Fruit fly (Drosophila melanogaster) whole organism, embryonic: ENCODE measurements around the gene CG8066.
A peak's percentile ranks its signal among the peaks of the same experiment; 100 is the strongest.

ENCODE experiments used
- Aef1 ChIP-seq: fragments of 200-800 bp; sonication (Bioruptor generic); IDR thresholded peaks from 3 replicates; pipeline ENCODE4 v1.3.6; 2022; ENCODE audit warnings: missing biosample characterization, missing genetic modification characterization
- Antp ChIP-seq: fragments of 200-800 bp; sonication (Bioruptor generic); optimal IDR thresholded peaks from 3 replicates; lab custom pipeline; 2016; ENCODE audit warnings: missing biosample characterization, missing genetic modification characterization
- BtbVII ChIP-seq: fragments of 200-800 bp; sonication (Bioruptor generic); optimal IDR thresholded peaks from 3 replicates; lab custom pipeline; 2017; ENCODE audit warnings: missing biosample characterization, mild to moderate bottlenecking, missing genetic modification characterization
- CG10565 ChIP-seq: fragments of 200-800 bp; sonication (Bioruptor generic); optimal IDR thresholded peaks from 3 replicates; lab custom pipeline; 2016; ENCODE audit warnings: missing biosample characterization, mild to moderate bottlenecking, missing genetic modification characterization
- CG12659 ChIP-seq: fragments of 200-800 bp; sonication (Bioruptor generic); optimal IDR thresholded peaks from 3 replicates; lab custom pipeline; 2017; ENCODE audit warnings: mild to moderate bottlenecking, missing biosample characterization, missing genetic modification reagents, missing genetic modification characterization
- CG13287 ChIP-seq: fragments of 200-800 bp; sonication (Bioruptor generic); IDR thresholded peaks from 2 replicates; pipeline ENCODE4 v1.3.6; 2022; ENCODE audit warnings: missing biosample characterization, missing genetic modification characterization; ENCODE audit not compliant: partially characterized antibody
- CG15514 ChIP-seq: fragments of 200-800 bp; sonication (Bioruptor generic); optimal IDR thresholded peaks from 3 replicates; lab custom pipeline; 2017; ENCODE audit warnings: missing biosample characterization, missing genetic modification characterization, mild to moderate bottlenecking, moderate library complexity, missing genetic modification reagents
- CG16815 ChIP-seq: fragments of 200-800 bp; sonication (Bioruptor generic); optimal IDR thresholded peaks from 3 replicates; lab custom pipeline; 2017; ENCODE audit warnings: missing biosample characterization, mild to moderate bottlenecking, missing genetic modification characterization
- CG17328 ChIP-seq: fragments of 200-800 bp; sonication (Bioruptor generic); IDR thresholded peaks from 2 replicates; pipeline ENCODE4 v1.3.6; 2022; ENCODE audit warnings: missing biosample characterization, missing genetic modification characterization
- CG2120 ChIP-seq: fragments of 200-800 bp; sonication (Bioruptor generic); optimal IDR thresholded peaks from 3 replicates; lab custom pipeline; 2016; ENCODE audit warnings: missing biosample characterization, missing genetic modification characterization
- CG2875 ChIP-seq: fragments of 200-800 bp; sonication (Bioruptor generic); optimal IDR thresholded peaks from 2 replicates; lab custom pipeline; 2017; ENCODE audit warnings: missing biosample characterization, mild to moderate bottlenecking, missing genetic modification characterization, missing genetic modification reagents
- CG2889 ChIP-seq: fragments of 200-800 bp; sonication (Bioruptor generic); IDR thresholded peaks from 3 replicates; pipeline ENCODE4 v1.3.6; 2022; ENCODE audit warnings: missing biosample characterization, missing genetic modification characterization
- CG33213 ChIP-seq: fragments of 200-800 bp; sonication (Bioruptor generic); optimal IDR thresholded peaks from 3 replicates; lab custom pipeline; 2016; ENCODE audit warnings: missing biosample characterization, missing genetic modification characterization
- CG34224 ChIP-seq: fragments of 200-800 bp; sonication (Bioruptor generic); IDR thresholded peaks from 3 replicates; pipeline ENCODE4 v1.3.6; 2022; ENCODE audit warnings: missing biosample characterization, missing genetic modification characterization; ENCODE audit not compliant: partially characterized antibody
- CG3847 ChIP-seq: fragments of 200-800 bp; sonication (Bioruptor generic); IDR thresholded peaks from 2 replicates; pipeline ENCODE4 v1.3.6; 2022; ENCODE audit warnings: missing biosample characterization, missing genetic modification characterization
- CG42726 ChIP-seq: fragments of 200-800 bp; sonication (Bioruptor generic); IDR thresholded peaks from 2 replicates; pipeline ENCODE4 v1.3.6; 2022; ENCODE audit warnings: missing biosample characterization, missing genetic modification characterization; ENCODE audit not compliant: partially characterized antibody
- CG4424 ChIP-seq: fragments of 200-800 bp; sonication (Bioruptor generic); optimal IDR thresholded peaks from 3 replicates; lab custom pipeline; 2016; ENCODE audit warnings: missing biosample characterization, missing genetic modification characterization
- CG4730 ChIP-seq: fragments of 200-800 bp; sonication (Bioruptor generic); IDR thresholded peaks from 2 replicates; pipeline ENCODE4 v1.3.6; 2022; ENCODE audit warnings: missing biosample characterization, missing genetic modification characterization
- CG9609 ChIP-seq: fragments of 200-800 bp; sonication (Bioruptor generic); optimal IDR thresholded peaks from 3 replicates; lab custom pipeline; 2016; ENCODE audit warnings: missing biosample characterization, missing genetic modification characterization
- CG9817 ChIP-seq: fragments of 200-800 bp; sonication (Bioruptor generic); optimal IDR thresholded peaks from 2 replicates; lab custom pipeline; 2018; ENCODE audit warnings: missing biosample characterization, mild to moderate bottlenecking, missing genetic modification characterization, moderate library complexity
- CHES-1-like ChIP-seq: fragments of 200-800 bp; sonication (Bioruptor generic); optimal IDR thresholded peaks from 2 replicates; lab custom pipeline; 2016; ENCODE audit warnings: missing biosample characterization, missing genetic modification characterization
- CTCF ChIP-seq: fragments of 200-800 bp; sonication (Bioruptor generic); optimal IDR thresholded peaks from 2 replicates; lab custom pipeline; 2017; ENCODE audit warnings: missing biosample characterization, mild to moderate bottlenecking, missing genetic modification characterization, moderate library complexity
- Doc3 ChIP-seq: fragments of 200-800 bp; sonication (Bioruptor generic); IDR thresholded peaks from 3 replicates; pipeline ENCODE4 v1.3.6; 2022; ENCODE audit warnings: missing biosample characterization, missing genetic modification characterization; ENCODE audit not compliant: partially characterized antibody
- Dref ChIP-seq: fragments of 200-800 bp; sonication (Bioruptor generic); IDR thresholded peaks from 2 replicates; pipeline ENCODE4 v1.3.6; 2022; ENCODE audit warnings: missing biosample characterization, missing genetic modification characterization
- ERR ChIP-seq: fragments of 200-800 bp; sonication (Bioruptor generic); optimal IDR thresholded peaks from 2 replicates; lab custom pipeline; 2016; ENCODE audit warnings: missing biosample characterization, missing genetic modification characterization
- GATAe ChIP-seq: fragments of 200-800 bp; sonication (Bioruptor generic); conservative IDR thresholded peaks from 2 replicates; pipeline ENCODE4 v1.3.6; 2022; ENCODE audit warnings: missing biosample characterization, missing genetic modification characterization
- HLH54F ChIP-seq: fragments of 200-800 bp; sonication (Bioruptor generic); optimal IDR thresholded peaks from 3 replicates; lab custom pipeline; 2016; ENCODE audit warnings: missing biosample characterization, missing genetic modification characterization
- Meics ChIP-seq: fragments of 200-800 bp; sonication (Bioruptor generic); optimal IDR thresholded peaks from 2 replicates; lab custom pipeline; 2017; ENCODE audit warnings: missing biosample characterization, mild to moderate bottlenecking, missing genetic modification characterization
- NfI ChIP-seq: fragments of 200-800 bp; sonication (Bioruptor generic); optimal IDR thresholded peaks from 3 replicates; lab custom pipeline; 2018; ENCODE audit warnings: missing biosample characterization, mild to moderate bottlenecking, missing genetic modification characterization, moderate library complexity
- Opbp ChIP-seq: fragments of 200-800 bp; sonication (Bioruptor generic); IDR thresholded peaks from 3 replicates; pipeline ENCODE4 v1.3.6; 2022; ENCODE audit warnings: missing biosample characterization, missing genetic modification characterization; ENCODE audit not compliant: partially characterized antibody
- Pdp1 ChIP-seq, 2 experiments: fragments of 200-800 bp; sonication (Bioruptor generic); optimal IDR thresholded peaks; 3 replicates each; lab custom pipeline; 2016; ENCODE audit warnings: missing biosample characterization in 2 of 2, missing genetic modification characterization in 2 of 2, mild to moderate bottlenecking in 1 of 2, moderate library complexity in 1 of 2
- TFAM ChIP-seq: fragments of 200-800 bp; sonication (Bioruptor generic); optimal IDR thresholded peaks from 2 replicates; lab custom pipeline; 2017; ENCODE audit warnings: missing biosample characterization, missing genetic modification characterization, inconsistent platforms
- ash1 ChIP-seq: fragments of 200-800 bp; sonication (Bioruptor generic); optimal IDR thresholded peaks from 2 replicates; lab custom pipeline; 2018; ENCODE audit warnings: missing biosample characterization, mild to moderate bottlenecking, missing genetic modification characterization
- br ChIP-seq: fragments of >200 bp; optimal IDR thresholded peaks from 2 replicates; lab custom pipeline; 2017
- chif ChIP-seq, 2 experiments: fragments of 200-800 bp; sonication (Bioruptor generic); optimal IDR thresholded peaks; 3 replicates each; lab custom pipeline; 2016; ENCODE audit warnings: missing biosample characterization in 2 of 2, missing genetic modification characterization in 2 of 2
- chinmo ChIP-seq: fragments of 200-800 bp; sonication (Bioruptor generic); IDR thresholded peaks from 4 replicates; pipeline ENCODE4 v1.3.6; 2022; ENCODE audit warnings: missing biosample characterization, missing genetic modification characterization; ENCODE audit not compliant: partially characterized antibody
- ci ChIP-seq: fragments of 200-800 bp; sonication (Bioruptor generic); IDR thresholded peaks from 3 replicates; pipeline ENCODE4 v1.3.6; 2022; ENCODE audit warnings: missing biosample characterization, missing genetic modification characterization
- emc ChIP-seq: fragments of 200-800 bp; sonication (Bioruptor generic); optimal IDR thresholded peaks from 2 replicates; lab custom pipeline; 2016; ENCODE audit warnings: missing biosample characterization, missing genetic modification characterization
- fd102C ChIP-seq: fragments of 200-800 bp; sonication (Bioruptor generic); optimal IDR thresholded peaks from 2 replicates; lab custom pipeline; 2018; ENCODE audit warnings: missing biosample characterization, mild to moderate bottlenecking, missing genetic modification characterization, moderate library complexity
- hkb ChIP-seq, 2 experiments: fragments of 200-800 bp in 1 of 2; fragments of >200 bp in 1 of 2; sonication (Bioruptor generic) in 1 of 2; IDR thresholded peaks in 1 of 2; optimal IDR thresholded peaks in 1 of 2; 2 replicates each; pipeline versions ENCODE4 v1.3.6 to Lab custom; 2017 to 2022; ENCODE audit warnings: missing biosample characterization in 1 of 2, missing genetic modification characterization in 1 of 2
- nau ChIP-seq: fragments of 200-800 bp; sonication (Bioruptor generic); optimal IDR thresholded peaks from 3 replicates; lab custom pipeline; 2017; ENCODE audit warnings: missing biosample characterization, mild to moderate bottlenecking, missing genetic modification characterization, missing genetic modification reagents
- pan ChIP-seq, 4 experiments: fragments of >200 bp in 3 of 4; fragments of 200-800 bp in 1 of 4; sonication (Bioruptor generic) in 1 of 4; optimal IDR thresholded peaks in 3 of 4; IDR thresholded peaks in 1 of 4; 2 replicates each; pipeline versions ENCODE4 v1.3.6 to Lab custom; 2017 to 2022; ENCODE audit warnings: missing biosample characterization in 2 of 4, missing genetic modification characterization in 2 of 4, mixed read lengths in 1 of 4
- sima ChIP-seq: fragments of 200-800 bp; sonication (Bioruptor generic); optimal IDR thresholded peaks from 2 replicates; lab custom pipeline; 2016; ENCODE audit warnings: missing biosample characterization, missing genetic modification characterization
- ttk ChIP-seq: fragments of 200-800 bp; sonication (Bioruptor generic); IDR thresholded peaks from 2 replicates; pipeline ENCODE4 v2.1.2; 2022; ENCODE audit warnings: missing biosample characterization, missing genetic modification characterization
- tx ChIP-seq: fragments of 200-800 bp; sonication (Bioruptor generic); optimal IDR thresholded peaks from 2 replicates; lab custom pipeline; 2016; ENCODE audit warnings: missing biosample characterization, missing genetic modification characterization
- wor ChIP-seq: fragments of 200-800 bp; sonication (Bioruptor generic); IDR thresholded peaks from 2 replicates; pipeline ENCODE4 v1.3.6; 2022; ENCODE audit warnings: missing biosample characterization, missing genetic modification characterization
- yki ChIP-seq: fragments of >200 bp; optimal IDR thresholded peaks from 3 replicates; lab custom pipeline; 2018
- zen ChIP-seq: fragments of 200-800 bp; sonication (Bioruptor generic); optimal IDR thresholded peaks from 3 replicates; lab custom pipeline; 2018; ENCODE audit warnings: missing biosample characterization, mild to moderate bottlenecking, missing genetic modification characterization, moderate library complexity
- zen2 ChIP-seq: fragments of 200-800 bp; sonication (Bioruptor generic); IDR thresholded peaks from 3 replicates; pipeline ENCODE4 v1.3.6; 2022; ENCODE audit warnings: missing biosample characterization, missing genetic modification characterization; ENCODE audit not compliant: partially characterized antibody
- zfh2 ChIP-seq: fragments of 200-800 bp; sonication (Bioruptor generic); optimal IDR thresholded peaks from 2 replicates; lab custom pipeline; 2016; ENCODE audit warnings: missing biosample characterization, missing genetic modification characterization

The CG8066 gene

DNA sequence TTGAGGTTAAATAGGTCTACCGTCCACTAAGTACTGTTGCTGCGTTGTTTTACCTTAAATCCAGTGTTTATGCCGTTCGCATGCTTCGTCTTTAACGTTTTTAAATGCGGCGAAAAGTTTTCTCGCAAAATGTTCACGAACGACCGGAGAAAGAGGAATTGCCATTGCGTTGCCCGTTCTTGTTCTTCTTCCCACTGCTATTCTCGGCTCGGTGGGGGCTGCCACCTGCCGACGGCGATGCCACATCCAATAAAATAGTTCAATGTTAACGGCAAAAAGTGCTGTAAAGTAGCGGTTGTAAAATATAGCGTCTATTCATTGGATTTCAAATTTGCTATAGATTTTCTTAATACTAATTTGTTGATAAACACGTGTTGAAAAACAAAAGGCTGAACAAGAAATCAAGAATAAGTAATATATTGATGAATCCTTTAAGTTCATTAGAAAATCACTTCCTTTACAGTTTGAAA is 7.1 kb upstream of the CG8066 start, which contains the start of gene CG7987 (continued):
- TF ChIP-seq ttk (GFP tag; lab: Robert Waterston, UW) (0 out of 2 replicates have a peak, but pooled peaks have one; percentile 16), CG42726 (GFP tag; lab: Robert Waterston, UW) (0 out of 2 replicates have a peak, but pooled peaks have one; percentile 54), zen2 (GFP tag; lab: Robert Waterston, UW) (no peak), NfI (GFP tag; lab: Kevin White, UChicago) (peak; percentile 20), nau (GFP tag; lab: Kevin White, UChicago) (no peak), sima (GFP tag; lab: Kevin White, UChicago) (no peak), ash1 (GFP tag; lab: Kevin White, UChicago) (no peak), ci (0 out of 3 replicates have a peak, but pooled peaks have one; percentile 42), CG16815 (GFP tag; lab: Kevin White, UChicago) (no peak), pan (optimal IDR thresholded peaks at IDR 0.05; lab: Kevin White, UChicago) (no peak), pan (GFP tag; optimal IDR thresholded peaks at IDR 0.05 in 1 of 2, IDR thresholded peaks at IDR 0.05 in 1 of 2) (no peak), yki (lab: Kevin White, UChicago) (no peak), Aef1 (GFP tag; lab: Robert Waterston, UW) (no peak), CG4424 (GFP tag; lab: Kevin White, UChicago) (no peak), ERR (peak; percentile 21), chinmo (GFP tag; lab: Robert Waterston, UW) (0 out of 4 replicates have a peak, but pooled peaks have one; percentile 31), CG34224 (GFP tag; lab: Robert Waterston, UW) (peak; percentile 40; the same call in 1 of the 3 replicates), CTCF (peak; percentile 68), Opbp (GFP tag; lab: Robert Waterston, UW) (peak; percentile 67; the same call in 2 of the 3 replicates), Dref (GFP tag; lab: Robert Waterston, UW) (no peak), Doc3 (peak; percentile 6; the same call in 1 of the 3 replicates), CG15514 (peak; percentile 27), GATAe (GFP tag; lab: Robert Waterston, UW) (no peak), CG9817 (tag; lab: Kevin White, UChicago) (peak; percentile 21), CG9609 (GFP tag; lab: Kevin White, UChicago) (no peak), tx (no peak), fd102C (GFP tag; lab: Kevin White, UChicago) (no peak), br (lab: Kevin White, UChicago) (no peak), hkb (optimal IDR thresholded peaks at IDR 0.05; lab: Kevin White, UChicago) (peak; percentile 28), hkb (GFP tag; IDR thresholded peaks at IDR 0.05; lab: Robert Waterston, UW) (no peak), CG2120 (peak; percentile 56), wor (GFP tag; lab: Robert Waterston, UW) (no peak), chif (GFP tag; optimal IDR thresholded peaks at IDR 0.05; lab: Kevin White, UChicago) (no peak), CG10565 (no peak), CG33213 (GFP tag; lab: Kevin White, UChicago) (peak; percentile 23), TFAM (GFP tag; lab: Kevin White, UChicago) (no peak), CG4730 (GFP tag; lab: Robert Waterston, UW) (no peak), CG2875 (GFP tag; lab: Kevin White, UChicago) (no peak), CG12659 (GFP tag; lab: Kevin White, UChicago) (peak; percentile 35), HLH54F (GFP tag; lab: Kevin White, UChicago) (no peak), emc (GFP tag; lab: Kevin White, UChicago) (no peak), zfh2 (peak; percentile 40), CG2889 (GFP tag; lab: Robert Waterston, UW) (no peak), CG13287 (GFP tag; lab: Robert Waterston, UW) (peak; percentile 68), Meics (no peak), BtbVII (no peak), CG17328 (no peak), Pdp1 (GFP tag; optimal IDR thresholded peaks at IDR 0.05; lab: Kevin White, UChicago) (peak in 1 of 2 experiments; percentile 23), zen (peak; percentile 19), CHES-1-like (GFP tag; lab: Kevin White, UChicago) (no peak), CG3847 (GFP tag; lab: Robert Waterston, UW) (peak; percentile 73), Antp (GFP tag; lab: Kevin White, UChicago) (peak; percentile 0)
